Worm (Caenorhabditis elegans): ENCODE results near the gene R02E4.2.

- TF ChIP-seq elt-2 (tag; optimal IDR thresholded peaks at IDR 0.05) (no peak), elt-3 (tag; optimal IDR thresholded peaks at IDR 0.05) (no peak)
Observed at ce11 chrX:4061968-4062367, 45.3 kb upstream of the R02E4.2 start.

Data from whole organism, L3 larva.